Worm (Caenorhabditis elegans): ENCODE data around the gene R09F10.1.

DNA sequence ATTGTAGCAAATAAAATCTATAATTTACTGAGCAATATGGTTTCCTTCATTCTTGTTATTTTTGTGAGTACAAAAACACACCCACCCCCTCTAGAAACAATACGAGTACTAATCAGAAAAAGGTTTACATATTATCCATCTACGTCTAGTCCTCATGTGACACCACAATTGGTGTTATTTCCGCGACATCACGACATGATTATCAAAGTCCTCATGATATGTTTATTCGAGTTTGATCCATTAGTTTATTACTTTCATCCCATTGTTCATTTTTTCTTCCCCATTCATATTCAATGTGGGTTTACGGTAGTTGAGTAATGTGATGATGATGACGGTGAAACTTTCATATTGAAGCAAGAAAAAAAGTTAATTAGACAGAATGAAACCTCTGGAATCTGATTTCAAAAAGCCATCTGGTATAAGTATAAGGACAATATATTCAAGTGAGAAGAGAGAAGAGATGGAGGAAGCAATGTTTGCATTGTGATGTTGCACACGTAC lies 30.9 kb downstream of the R09F10.1 start:
- TF ChIP-seq tbx-37 (GFP tag; conservative IDR thresholded peaks at IDR 0.05) (no peak), hmbx-1 (tag; optimal IDR thresholded peaks at IDR 0.05) (no peak), ama-1 (optimal IDR thresholded peaks at IDR 0.05) (no peak), ceh-36 (tag; optimal IDR thresholded peaks at IDR 0.05) (no peak), pes-1 (GFP tag; IDR thresholded peaks at IDR 0.05) (no peak), ceh-13 (GFP tag; optimal IDR thresholded peaks at IDR 0.05) (no peak), B0310.2 (tag; optimal IDR thresholded peaks at IDR 0.05) (no peak), hmg-4 (GFP tag; optimal IDR thresholded peaks at IDR 0.05) (no peak), tbx-11 (GFP tag; IDR thresholded peaks at IDR 0.05) (no peak), F13C5.2 (tag; optimal IDR thresholded peaks at IDR 0.05) (no peak), flt-1 (GFP tag; IDR thresholded peaks at IDR 0.05) (no peak), scrt-1 (GFP tag; IDR thresholded peaks at IDR 0.05) (no peak)

Data from whole organism, early embryonic.